Fruit fly (Drosophila melanogaster) whole organism, embryonic: ENCODE measurements around the gene CG43400.

ENCODE experiments used
- Atf-2 ChIP-seq: fragments of 200-800 bp; sonication (Bioruptor generic); optimal IDR thresholded peaks from 2 replicates; lab custom pipeline; 2016; ENCODE audit warnings: missing biosample characterization, missing genetic modification characterization
- BtbVII ChIP-seq: fragments of 200-800 bp; sonication (Bioruptor generic); optimal IDR thresholded peaks from 3 replicates; lab custom pipeline; 2017; ENCODE audit warnings: missing biosample characterization, mild to moderate bottlenecking, missing genetic modification characterization
- CG10267 ChIP-seq: fragments of 200-800 bp; sonication (Bioruptor generic); optimal IDR thresholded peaks from 2 replicates; lab custom pipeline; 2018; ENCODE audit warnings: missing biosample characterization, mild to moderate bottlenecking, missing genetic modification characterization, moderate library complexity
- CG10565 ChIP-seq: fragments of 200-800 bp; sonication (Bioruptor generic); optimal IDR thresholded peaks from 3 replicates; lab custom pipeline; 2016; ENCODE audit warnings: missing biosample characterization, mild to moderate bottlenecking, missing genetic modification characterization
- CG11085 ChIP-seq: fragments of 200-800 bp; sonication (Bioruptor generic); IDR thresholded peaks from 2 replicates; pipeline ENCODE4 v1.3.6; 2022; ENCODE audit warnings: missing biosample characterization, missing genetic modification characterization
- CG11093 ChIP-seq: fragments of 200-800 bp; sonication (Bioruptor generic); IDR thresholded peaks from 3 replicates; pipeline ENCODE4 v1.3.6; 2022; ENCODE audit warnings: missing biosample characterization, missing genetic modification characterization
- CG11398 ChIP-seq: fragments of 200-800 bp; sonication (Bioruptor generic); optimal IDR thresholded peaks from 2 replicates; lab custom pipeline; 2016; ENCODE audit warnings: missing biosample characterization, missing genetic modification characterization
- CG11723 ChIP-seq: fragments of 200-800 bp; sonication (Bioruptor generic); optimal IDR thresholded peaks from 2 replicates; lab custom pipeline; 2017; ENCODE audit warnings: missing biosample characterization, mild to moderate bottlenecking, missing genetic modification characterization
- CG13123 ChIP-seq: fragments of 200-800 bp; sonication (Bioruptor generic); optimal IDR thresholded peaks from 2 replicates; lab custom pipeline; 2016; ENCODE audit warnings: missing biosample characterization, missing genetic modification characterization
- CG15601 ChIP-seq: fragments of 200-800 bp; sonication (Bioruptor generic); optimal IDR thresholded peaks from 3 replicates; lab custom pipeline; 2019; ENCODE audit warnings: missing biosample characterization, mild to moderate bottlenecking, missing genetic modification characterization, moderate library complexity
- CG1647 ChIP-seq: fragments of 200-800 bp; sonication (Bioruptor generic); optimal IDR thresholded peaks from 3 replicates; lab custom pipeline; 2016; ENCODE audit warnings: missing biosample characterization, missing genetic modification characterization
- CG17328 ChIP-seq: fragments of 200-800 bp; sonication (Bioruptor generic); IDR thresholded peaks from 2 replicates; pipeline ENCODE4 v1.3.6; 2022; ENCODE audit warnings: missing biosample characterization, missing genetic modification characterization
- CG17612 ChIP-seq: fragments of 200-800 bp; sonication (Bioruptor generic); IDR thresholded peaks from 2 replicates; pipeline ENCODE4 v1.3.6; 2022; ENCODE audit warnings: missing biosample characterization, missing genetic modification characterization
- CG17912 ChIP-seq: fragments of 200-800 bp; sonication (Bioruptor generic); optimal IDR thresholded peaks from 2 replicates; lab custom pipeline; 2018; ENCODE audit warnings: missing biosample characterization, mild to moderate bottlenecking, missing genetic modification characterization
- CG2116 ChIP-seq: fragments of 200-800 bp; sonication (Bioruptor generic); optimal IDR thresholded peaks from 3 replicates; lab custom pipeline; 2018; ENCODE audit warnings: missing biosample characterization, mild to moderate bottlenecking, missing genetic modification characterization
- CG2712 ChIP-seq: fragments of 200-800 bp; optimal IDR thresholded peaks from 3 replicates; lab custom pipeline; 2019; ENCODE audit warnings: missing biosample characterization, mild to moderate bottlenecking, missing genetic modification characterization, moderate library complexity
- CG2889 ChIP-seq: fragments of 200-800 bp; sonication (Bioruptor generic); IDR thresholded peaks from 3 replicates; pipeline ENCODE4 v1.3.6; 2022; ENCODE audit warnings: missing biosample characterization, missing genetic modification characterization
- CG5180 ChIP-seq: fragments of 200-800 bp; sonication (Bioruptor generic); optimal IDR thresholded peaks from 3 replicates; lab custom pipeline; 2017; ENCODE audit warnings: missing biosample characterization, missing genetic modification characterization, mild to moderate bottlenecking, moderate library complexity, missing genetic modification reagents
- CG5953 ChIP-seq: fragments of 200-800 bp; sonication (Bioruptor generic); IDR thresholded peaks from 2 replicates; pipeline ENCODE4 v1.3.6; 2022; ENCODE audit warnings: missing biosample characterization, missing genetic modification characterization
- CG8281 ChIP-seq: fragments of 200-800 bp; sonication (Bioruptor generic); optimal IDR thresholded peaks from 2 replicates; lab custom pipeline; 2018; ENCODE audit warnings: missing biosample characterization, mild to moderate bottlenecking, missing genetic modification characterization, moderate library complexity
- CG8765 ChIP-seq: fragments of 200-800 bp; sonication (Bioruptor generic); IDR thresholded peaks from 2 replicates; pipeline ENCODE4 v1.3.6; 2022; ENCODE audit warnings: missing biosample characterization, missing genetic modification characterization
- CG9727 ChIP-seq: fragments of 200-800 bp; sonication (Bioruptor generic); optimal IDR thresholded peaks from 3 replicates; lab custom pipeline; 2017; ENCODE audit warnings: missing biosample characterization, mild to moderate bottlenecking, missing genetic modification characterization
- D19A ChIP-seq: fragments of 200-800 bp; optimal IDR thresholded peaks from 3 replicates; lab custom pipeline; 2019; ENCODE audit warnings: missing biosample characterization, mild to moderate bottlenecking, missing genetic modification characterization, moderate library complexity
- Dip2 ChIP-seq: fragments of 200-800 bp; sonication (Bioruptor generic); IDR thresholded peaks from 2 replicates; pipeline ENCODE4 v1.3.6; 2022; ENCODE audit warnings: missing biosample characterization, missing genetic modification characterization
- ERR ChIP-seq: fragments of 200-800 bp; sonication (Bioruptor generic); optimal IDR thresholded peaks from 2 replicates; lab custom pipeline; 2016; ENCODE audit warnings: missing biosample characterization, missing genetic modification characterization
- Gsc ChIP-seq: fragments of 200-800 bp; sonication (Bioruptor generic); IDR thresholded peaks from 2 replicates; pipeline ENCODE4 v1.3.6; 2022; ENCODE audit warnings: missing biosample characterization, missing genetic modification characterization
- HLH4C ChIP-seq: fragments of 200-800 bp; sonication (Bioruptor generic); IDR thresholded peaks from 3 replicates; pipeline ENCODE4 v1.3.6; 2022; ENCODE audit warnings: missing biosample characterization, missing genetic modification characterization; ENCODE audit not compliant: partially characterized antibody
- Hr78 ChIP-seq, 2 experiments: fragments of 200-800 bp in 1 of 2; fragments of >200 bp in 1 of 2; sonication (Bioruptor generic) in 1 of 2; optimal IDR thresholded peaks; 2 replicates each; lab custom pipeline; 2017 to 2019; ENCODE audit warnings: missing biosample characterization in 2 of 2, missing genetic modification characterization in 2 of 2, mild to moderate bottlenecking in 1 of 2, moderate library complexity in 1 of 2
- Mrtf ChIP-seq: fragments of 200-800 bp; sonication (Bioruptor generic); IDR thresholded peaks from 3 replicates; pipeline ENCODE4 v1.3.6; 2022; ENCODE audit warnings: missing biosample characterization, missing genetic modification characterization
- Side ChIP-seq: fragments of 200-800 bp; sonication (Bioruptor generic); optimal IDR thresholded peaks from 2 replicates; lab custom pipeline; 2016; ENCODE audit warnings: missing biosample characterization, missing genetic modification characterization
- bcd ChIP-seq: fragments of 200-800 bp; sonication (Bioruptor generic); optimal IDR thresholded peaks from 2 replicates; lab custom pipeline; 2017; ENCODE audit warnings: missing biosample characterization, mild to moderate bottlenecking, missing genetic modification characterization
- bsh ChIP-seq, 2 experiments: fragments of 200-800 bp; sonication (Bioruptor generic); optimal IDR thresholded peaks; 2 replicates each; lab custom pipeline; 2017 to 2018; ENCODE audit warnings: mild to moderate bottlenecking in 2 of 2, missing biosample characterization in 2 of 2, missing genetic modification characterization in 2 of 2, moderate library complexity in 1 of 2
- crol ChIP-seq: fragments of 200-800 bp; sonication (Bioruptor generic); IDR thresholded peaks from 2 replicates; pipeline ENCODE4 v1.3.6; 2022; ENCODE audit warnings: missing biosample characterization, missing genetic modification characterization
- cwo ChIP-seq: fragments of 200-800 bp; sonication (Bioruptor generic); optimal IDR thresholded peaks from 3 replicates; lab custom pipeline; 2017; ENCODE audit warnings: missing biosample characterization, missing genetic modification characterization, mild to moderate bottlenecking, moderate library complexity, missing genetic modification reagents
- gce ChIP-seq: fragments of 200-800 bp; sonication (Bioruptor generic); IDR thresholded peaks from 3 replicates; pipeline ENCODE4 v1.3.6; 2022; ENCODE audit warnings: missing biosample characterization, missing genetic modification characterization
- ind ChIP-seq: fragments of 200-800 bp; sonication (Bioruptor generic); optimal IDR thresholded peaks from 3 replicates; lab custom pipeline; 2016; ENCODE audit warnings: missing biosample characterization, missing genetic modification characterization
- insv ChIP-seq, 2 experiments: fragments of 200-800 bp; sonication (Bioruptor generic); optimal IDR thresholded peaks; 3 replicates each; lab custom pipeline; 2016 to 2018; ENCODE audit warnings: missing biosample characterization in 2 of 2, missing genetic modification characterization in 2 of 2
- inv ChIP-seq: fragments of 200-800 bp; sonication (Bioruptor generic); IDR thresholded peaks from 2 replicates; pipeline ENCODE4 v1.3.6; 2022; ENCODE audit warnings: missing biosample characterization, missing genetic modification characterization; ENCODE audit not compliant: partially characterized antibody
- klu ChIP-seq: fragments of 200-800 bp; sonication (Bioruptor generic); IDR thresholded peaks from 2 replicates; pipeline ENCODE4 v1.3.6; 2022; ENCODE audit warnings: missing biosample characterization, missing genetic modification characterization
- kni ChIP-seq: fragments of 200-800 bp; sonication (Bioruptor generic); optimal IDR thresholded peaks from 3 replicates; lab custom pipeline; 2017; ENCODE audit warnings: mild to moderate bottlenecking, missing biosample characterization, missing genetic modification reagents, missing genetic modification characterization
- lilli ChIP-seq: fragments of 200-800 bp; sonication (Bioruptor generic); optimal IDR thresholded peaks from 3 replicates; lab custom pipeline; 2016; ENCODE audit warnings: missing biosample characterization, missing genetic modification characterization
- mirr ChIP-seq: fragments of 200-800 bp; sonication (Bioruptor generic); optimal IDR thresholded peaks from 3 replicates; lab custom pipeline; 2018; ENCODE audit warnings: missing biosample characterization, mild to moderate bottlenecking, missing genetic modification characterization
- nerfin-2 ChIP-seq: fragments of 200-800 bp; sonication (Bioruptor generic); IDR thresholded peaks from 2 replicates; pipeline ENCODE4 v1.3.6; 2022; ENCODE audit warnings: missing biosample characterization, missing genetic modification characterization; ENCODE audit not compliant: partially characterized antibody
- peb ChIP-seq: fragments of 200-800 bp; sonication (Bioruptor generic); IDR thresholded peaks from 2 replicates; pipeline ENCODE4 v1.3.6; 2022; ENCODE audit warnings: missing biosample characterization, missing genetic modification characterization
- pum ChIP-seq: fragments of 200-800 bp; sonication (Bioruptor generic); optimal IDR thresholded peaks from 2 replicates; lab custom pipeline; 2016; ENCODE audit warnings: missing biosample characterization, missing genetic modification characterization
- scrt ChIP-seq: fragments of 200-800 bp; sonication (Bioruptor generic); optimal IDR thresholded peaks from 2 replicates; lab custom pipeline; 2018; ENCODE audit warnings: missing biosample characterization, mild to moderate bottlenecking, missing genetic modification characterization, moderate library complexity
- sens-2 ChIP-seq: fragments of 200-800 bp; sonication (Bioruptor generic); IDR thresholded peaks from 2 replicates; pipeline ENCODE4 v1.3.6; 2022; ENCODE audit warnings: missing biosample characterization, missing genetic modification characterization
- tll ChIP-seq, 2 experiments: fragments of 200-800 bp in 1 of 2; fragments of >200 bp in 1 of 2; sonication (Bioruptor generic) in 1 of 2; optimal IDR thresholded peaks; 2 replicates each; lab custom pipeline; 2017 to 2019; ENCODE audit warnings: missing biosample characterization in 2 of 2, missing genetic modification characterization in 2 of 2, mild to moderate bottlenecking in 1 of 2, moderate library complexity in 1 of 2
- wek ChIP-seq: fragments of 200-800 bp; sonication (Bioruptor generic); optimal IDR thresholded peaks from 3 replicates; lab custom pipeline; 2018; ENCODE audit warnings: missing biosample characterization, mild to moderate bottlenecking, missing genetic modification characterization, moderate library complexity
- zfh1 ChIP-seq: fragments of 200-800 bp; sonication (Bioruptor generic); IDR thresholded peaks from 3 replicates; pipeline ENCODE4 v1.3.6; 2022; ENCODE audit warnings: missing biosample characterization, missing genetic modification characterization
- zfh2 ChIP-seq: fragments of 200-800 bp; sonication (Bioruptor generic); optimal IDR thresholded peaks from 2 replicates; lab custom pipeline; 2016; ENCODE audit warnings: missing biosample characterization, missing genetic modification characterization

The CG43400 gene

dm6 chr2L:8517256-8517694 lies 26.7 kb downstream of the CG43400 start, which contains the start of the genes mRpL51 and Uba4 (continued):
- TF ChIP-seq sens-2 (GFP tag; lab: Robert Waterston, UW) (no peak), CG10267 (tag; lab: Kevin White, UChicago) (peak; percentile 97), Atf-2 (GFP tag; lab: Kevin White, UChicago) (no peak), Side (GFP tag; lab: Kevin White, UChicago) (peak; percentile 34), D19A (no peak), ind (GFP tag; lab: Kevin White, UChicago) (peak; percentile 41), gce (GFP tag; lab: Robert Waterston, UW) (no peak), BtbVII (GFP tag; lab: Kevin White, UChicago) (no peak), mirr (peak; percentile 56), Dip2 (no peak), CG17612 (GFP tag; lab: Robert Waterston, UW) (no peak), bsh (GFP tag; optimal IDR thresholded peaks at IDR 0.05; lab: Kevin White, UChicago) (peak in 1 of 2 experiments; percentile 16), scrt (no peak), CG15601 (peak; percentile 10), CG17912 (no peak), CG11093 (GFP tag; lab: Robert Waterston, UW) (no peak), CG17328 (GFP tag; lab: Robert Waterston, UW) (no peak), peb (GFP tag; lab: Robert Waterston, UW) (no peak), bcd (GFP tag; lab: Kevin White, UChicago) (no peak), CG9727 (GFP tag; lab: Kevin White, UChicago) (peak; percentile 20), cwo (GFP tag; lab: Kevin White, UChicago) (no peak), klu (GFP tag; lab: Robert Waterston, UW) (no peak), CG2712 (tag; lab: Kevin White, UChicago) (peak; percentile 53), Mrtf (GFP tag; lab: Robert Waterston, UW) (no peak), CG11398 (GFP tag; lab: Kevin White, UChicago) (peak; percentile 19), tll (GFP tag; optimal IDR thresholded peaks at IDR 0.05; lab: Kevin White, UChicago) (peak in 1 of 2 experiments; percentile 31), lilli (peak; percentile 72), Gsc (no peak), CG1647 (GFP tag; lab: Kevin White, UChicago) (no peak), nerfin-2 (peak; percentile 41; the same call in 1 of the 2 replicates), Hr78 (GFP tag; optimal IDR thresholded peaks at IDR 0.05; lab: Kevin White, UChicago) (no peak), pum (GFP tag; lab: Kevin White, UChicago) (peak; percentile 25), zfh1 (GFP tag; lab: Robert Waterston, UW) (no peak), insv (GFP tag; optimal IDR thresholded peaks at IDR 0.05; lab: Kevin White, UChicago) (no peak), CG13123 (GFP tag; lab: Kevin White, UChicago) (peak; percentile 6), CG2116 (GFP tag; lab: Kevin White, UChicago) (peak; percentile 90), crol (GFP tag; lab: Robert Waterston, UW) (no peak), CG8765 (no peak), CG10565 (GFP tag; lab: Kevin White, UChicago) (no peak), CG8281 (tag; lab: Kevin White, UChicago) (no peak), inv (GFP tag; lab: Robert Waterston, UW) (no peak), CG11085 (no peak), CG5953 (no peak), zfh2 (GFP tag; lab: Kevin White, UChicago) (peak; percentile 56), kni (GFP tag; lab: Kevin White, UChicago) (peak; percentile 25), CG11723 (GFP tag; lab: Kevin White, UChicago) (no peak), CG2889 (GFP tag; lab: Robert Waterston, UW) (no peak), CG5180 (no peak), ERR (GFP tag; lab: Kevin White, UChicago) (peak; percentile 23), HLH4C (peak; percentile 69), wek (GFP tag; lab: Kevin White, UChicago) (peak; percentile 45)
